Worm (Caenorhabditis elegans) whole organism, midembryonic: ENCODE data around the gene nhr-161.

ENCODE experiments used
- T22C8.4 ChIP-seq: fragments of 200-800 bp; sonication (Bioruptor generic); IDR thresholded peaks from 2 replicates; pipeline ENCODE4 v1.3.6; 2022; ENCODE audit warnings: missing genetic modification characterization, missing compliant biosample characterization
- cog-1 ChIP-seq: sonication (generic microtip); optimal IDR thresholded peaks from 2 replicates; lab custom pipeline; 2016; ENCODE audit warnings: missing genetic modification characterization, missing compliant biosample characterization
- flt-1 ChIP-seq: fragments of 200-800 bp; sonication (Bioruptor generic); IDR thresholded peaks from 2 replicates; pipeline ENCODE4 v1.3.6; 2022; ENCODE audit warnings: missing genetic modification characterization, missing compliant biosample characterization
- med-1 ChIP-seq: sonication (generic microtip); optimal IDR thresholded peaks from 2 replicates; lab custom pipeline; 2017; ENCODE audit warnings: missing genetic modification characterization, mild to moderate bottlenecking, missing compliant biosample characterization, antibody characterized with exemption, missing genetic modification reagents; ENCODE audit not compliant: insufficient read depth
- ref-1 ChIP-seq: fragments of 200-800 bp; sonication (Bioruptor generic); conservative IDR thresholded peaks from 2 replicates; pipeline ENCODE4 v1.3.6; 2022; ENCODE audit warnings: missing genetic modification reagents, missing genetic modification characterization, missing compliant biosample characterization
- tab-1 ChIP-seq: fragments of 200-800 bp; sonication (Bioruptor generic); IDR thresholded peaks from 2 replicates; pipeline ENCODE4 v1.3.6; 2022; ENCODE audit warnings: missing genetic modification characterization, missing compliant biosample characterization
- ztf-23 ChIP-seq: fragments of 200-800 bp; sonication (Bioruptor generic); IDR thresholded peaks from 2 replicates; pipeline ENCODE4 v1.3.6; 2022; ENCODE audit warnings: missing genetic modification reagents, missing genetic modification characterization, missing compliant biosample characterization
- ztf-29 ChIP-seq: fragments of 200-800 bp; sonication (Bioruptor generic); IDR thresholded peaks from 2 replicates; pipeline ENCODE4 v1.3.6; 2022; ENCODE audit warnings: missing genetic modification reagents, missing genetic modification characterization, missing compliant biosample characterization

DNA sequence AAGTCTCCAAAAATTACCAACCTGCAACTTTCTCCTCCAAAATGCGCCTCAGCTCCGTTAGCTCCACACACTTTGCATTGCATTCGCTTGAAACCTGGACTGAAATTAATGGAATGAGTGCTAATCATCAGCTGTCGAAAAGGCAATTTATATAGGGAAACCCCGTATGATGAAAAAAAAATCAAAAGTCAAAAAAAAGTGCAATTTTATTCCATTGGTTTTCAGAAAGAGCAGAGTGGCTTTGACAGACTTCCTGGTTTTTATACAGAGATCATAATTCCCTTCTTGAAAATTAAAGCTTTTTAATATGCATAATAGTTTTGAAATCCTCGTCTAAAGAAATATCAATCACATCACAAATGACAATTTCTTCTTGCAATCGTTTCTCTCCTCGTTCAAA is 5.0 kb upstream of the nhr-161 start, which contains the start of gene nhr-139:
- TF ChIP-seq flt-1 (GFP tag; lab: Robert Waterston, UW) (no peak), ztf-29 (GFP tag; lab: Robert Waterston, UW) (no peak), tab-1 (GFP tag; lab: Robert Waterston, UW) (no peak), ztf-23 (no peak), ref-1 (GFP tag; lab: Robert Waterston, UW) (no peak), med-1 (GFP tag; lab: Kevin White, UChicago) (no peak), cog-1 (tag; lab: Kevin White, UChicago) (no peak), T22C8.4 (no peak)
